Worm (Caenorhabditis elegans) whole organism, L4 larva: Measurements from ENCODE around the gene arrd-25.

ENCODE experiments used
- D1046.2 ChIP-seq: fragments of 200-800 bp; sonication (Bioruptor generic); IDR thresholded peaks from 2 replicates; pipeline ENCODE4 v1.3.6; 2022; ENCODE audit warnings: missing genetic modification characterization, missing compliant biosample characterization
- F26F4.8 ChIP-seq: fragments of 200-800 bp; sonication (Bioruptor generic); conservative IDR thresholded peaks from 2 replicates; pipeline ENCODE4 v1.3.6; 2022; ENCODE audit warnings: missing genetic modification characterization, missing compliant biosample characterization
- F44E2.7 ChIP-seq: fragments of 200-800 bp; sonication (Bioruptor generic); IDR thresholded peaks from 2 replicates; pipeline ENCODE4 v2.1.2; 2022; ENCODE audit warnings: missing genetic modification characterization, missing compliant biosample characterization
- T26A8.4 ChIP-seq: fragments of 200-800 bp; sonication (Bioruptor generic); IDR thresholded peaks from 2 replicates; pipeline ENCODE4 v1.3.6; 2022; ENCODE audit warnings: missing genetic modification characterization, missing compliant biosample characterization
- Y105C5A.15 ChIP-seq: fragments of 200-800 bp; sonication (Bioruptor generic); IDR thresholded peaks from 2 replicates; pipeline ENCODE4 v1.3.6; 2022; ENCODE audit warnings: missing genetic modification characterization, missing compliant biosample characterization
- Y5F2A.4 ChIP-seq: fragments of 200-800 bp; sonication (Bioruptor generic); optimal IDR thresholded peaks from 2 replicates; lab custom pipeline; 2018; ENCODE audit warnings: mild to moderate bottlenecking, missing genetic modification characterization, missing compliant biosample characterization
- Y75B8A.6 ChIP-seq: fragments of 200-800 bp; sonication (Bioruptor generic); IDR thresholded peaks from 2 replicates; pipeline ENCODE4 v1.3.6; 2022; ENCODE audit warnings: missing genetic modification reagents, missing genetic modification characterization, missing compliant biosample characterization
- aly-2 ChIP-seq: sonication (generic microtip); optimal IDR thresholded peaks from 2 replicates; lab custom pipeline; 2018; ENCODE audit warnings: missing biosample characterization, missing genetic modification characterization
- ceh-28 ChIP-seq: fragments of 150-350 bp; optimal IDR thresholded peaks from 2 replicates; lab custom pipeline; 2014; ENCODE audit warnings: missing biosample characterization, missing genetic modification reagents, missing genetic modification characterization
- ceh-44 ChIP-seq: fragments of 200-800 bp; sonication (Bioruptor generic); IDR thresholded peaks from 2 replicates; pipeline ENCODE4 v1.3.6; 2022; ENCODE audit warnings: missing genetic modification reagents, missing genetic modification characterization, missing compliant biosample characterization
- ceh-62 ChIP-seq: sonication (generic microtip); optimal IDR thresholded peaks from 2 replicates; lab custom pipeline; 2017; ENCODE audit warnings: missing biosample characterization, missing genetic modification characterization
- ceh-82 ChIP-seq: sonication (generic microtip); optimal IDR thresholded peaks from 2 replicates; lab custom pipeline; 2017; ENCODE audit warnings: missing biosample characterization, missing genetic modification characterization
- ces-1 ChIP-seq: fragments of 150-350 bp; sonication (generic microtip); optimal IDR thresholded peaks from 4 replicates; lab custom pipeline; 2014; ENCODE audit warnings: missing biosample characterization, missing genetic modification reagents, missing genetic modification characterization
- daf-12 ChIP-seq: fragments of 150-350 bp; optimal IDR thresholded peaks from 2 replicates; lab custom pipeline; 2014; ENCODE audit warnings: missing biosample characterization, missing genetic modification reagents, missing genetic modification characterization
- daf-8 ChIP-seq: fragments of 200-800 bp; sonication (Bioruptor generic); IDR thresholded peaks from 2 replicates; pipeline ENCODE4 v1.3.6; 2022; ENCODE audit warnings: missing genetic modification characterization, missing compliant biosample characterization
- dmd-6 ChIP-seq: fragments of 200-800 bp; sonication (Bioruptor generic); IDR thresholded peaks from 2 replicates; pipeline ENCODE4 v1.3.6; 2022; ENCODE audit warnings: missing genetic modification reagents, missing genetic modification characterization, missing compliant biosample characterization
- dmd-8 ChIP-seq: fragments of 200-800 bp; sonication (Bioruptor generic); IDR thresholded peaks from 2 replicates; pipeline ENCODE4 v1.3.6; 2022; ENCODE audit warnings: missing genetic modification characterization, missing compliant biosample characterization
- dmd-9 ChIP-seq: fragments of 200-800 bp; sonication (Bioruptor generic); IDR thresholded peaks from 2 replicates; pipeline ENCODE4 v1.3.6; 2022; ENCODE audit warnings: missing genetic modification reagents, missing genetic modification characterization, missing compliant biosample characterization
- dve-1 ChIP-seq: sonication (generic microtip); optimal IDR thresholded peaks from 2 replicates; lab custom pipeline; 2017; ENCODE audit warnings: antibody characterized with exemption, mild to moderate bottlenecking, missing genetic modification characterization, missing compliant biosample characterization; ENCODE audit not compliant: insufficient read depth
- hif-1 ChIP-seq, 2 experiments: sonication (generic microtip); optimal IDR thresholded peaks; 2 replicates each; lab custom pipeline; 2016 to 2017; ENCODE audit warnings: missing compliant biosample characterization in 2 of 2, missing genetic modification characterization in 2 of 2, missing genetic modification reagents in 2 of 2, missing genotype in 2 of 2, mild to moderate bottlenecking in 1 of 2
- hlh-11 ChIP-seq: fragments of 200-800 bp; sonication (Bioruptor generic); optimal IDR thresholded peaks from 2 replicates; lab custom pipeline; 2018; ENCODE audit warnings: mild to moderate bottlenecking, missing genetic modification characterization, missing compliant biosample characterization
- hlh-30 ChIP-seq: sonication (generic microtip); optimal IDR thresholded peaks from 2 replicates; lab custom pipeline; 2017; ENCODE audit warnings: antibody characterized with exemption, mild to moderate bottlenecking, missing genetic modification characterization, missing compliant biosample characterization; ENCODE audit not compliant: insufficient read depth
- jun-1 ChIP-seq: fragments of 150-350 bp; optimal IDR thresholded peaks from 2 replicates; lab custom pipeline; 2014; ENCODE audit warnings: missing biosample characterization, missing genetic modification reagents, missing genetic modification characterization
- lim-7 ChIP-seq: fragments of 200-800 bp; sonication (Bioruptor generic); IDR thresholded peaks from 2 replicates; pipeline ENCODE4 v1.3.6; 2022; ENCODE audit warnings: missing genetic modification characterization, missing compliant biosample characterization
- lin-1 ChIP-seq: fragments of 200-800 bp; sonication (Bioruptor generic); IDR thresholded peaks from 2 replicates; pipeline ENCODE4 v1.3.6; 2022; ENCODE audit warnings: missing genetic modification reagents, missing genetic modification characterization, missing compliant biosample characterization
- lin-29 ChIP-seq: fragments of 200-800 bp; sonication (Bioruptor generic); IDR thresholded peaks from 2 replicates; pipeline ENCODE4 v1.3.6; 2022; ENCODE audit warnings: missing genetic modification reagents, missing genetic modification characterization, missing compliant biosample characterization
- madf-5 ChIP-seq, 2 experiments: fragments of 200-800 bp; sonication (Bioruptor generic); IDR thresholded peaks; 2 replicates each; pipeline ENCODE4 v1.3.6; 2022; ENCODE audit warnings: missing compliant biosample characterization in 2 of 2, missing genetic modification characterization in 2 of 2
- madf-9 ChIP-seq: fragments of 200-800 bp; sonication (Bioruptor generic); conservative IDR thresholded peaks from 2 replicates; pipeline ENCODE4 v1.3.6; 2022; ENCODE audit warnings: missing genetic modification reagents, missing genetic modification characterization, missing compliant biosample characterization
- mdl-1 ChIP-seq, 2 experiments: fragments of 150-350 bp in 1 of 2; sonication (generic microtip) in 1 of 2; optimal IDR thresholded peaks; 2 replicates each; lab custom pipeline; 2014 to 2017; ENCODE audit warnings: missing biosample characterization in 2 of 2, missing genetic modification characterization in 2 of 2
- nhr-11 ChIP-seq: fragments of 150-350 bp; optimal IDR thresholded peaks from 2 replicates; lab custom pipeline; 2014; ENCODE audit warnings: missing biosample characterization, missing genetic modification characterization
- nhr-111 ChIP-seq: fragments of 200-800 bp; sonication (Bioruptor generic); optimal IDR thresholded peaks from 2 replicates; lab custom pipeline; 2018; ENCODE audit warnings: mild to moderate bottlenecking, missing genetic modification characterization, missing compliant biosample characterization
- nhr-25 ChIP-seq: sonication (generic microtip); optimal IDR thresholded peaks from 2 replicates; lab custom pipeline; 2017; ENCODE audit warnings: missing genetic modification characterization, mild to moderate bottlenecking, missing compliant biosample characterization, antibody characterized with exemption, moderate library complexity, borderline replicate concordance; ENCODE audit not compliant: insufficient read depth
- nhr-28 ChIP-seq: fragments of 150-350 bp; optimal IDR thresholded peaks from 2 replicates; lab custom pipeline; 2014; ENCODE audit warnings: missing biosample characterization, missing genetic modification characterization
- nhr-41 ChIP-seq: fragments of 200-800 bp; sonication (Bioruptor generic); IDR thresholded peaks from 2 replicates; pipeline ENCODE4 v1.3.6; 2022; ENCODE audit warnings: missing genetic modification reagents, missing genetic modification characterization, missing compliant biosample characterization
- nhr-76 ChIP-seq: fragments of 150-350 bp; optimal IDR thresholded peaks from 2 replicates; lab custom pipeline; 2014; ENCODE audit warnings: missing biosample characterization, missing genetic modification characterization
- nhr-77 ChIP-seq: fragments of 150-350 bp; optimal IDR thresholded peaks from 2 replicates; lab custom pipeline; 2014; ENCODE audit warnings: missing biosample characterization, missing genetic modification characterization
- php-3 ChIP-seq: fragments of 200-800 bp; sonication (Bioruptor generic); IDR thresholded peaks from 2 replicates; pipeline ENCODE4 v1.3.6; 2022; ENCODE audit warnings: missing genetic modification reagents, missing genetic modification characterization, missing compliant biosample characterization
- sdz-12 ChIP-seq: fragments of 200-800 bp; sonication (Bioruptor generic); optimal IDR thresholded peaks from 2 replicates; lab custom pipeline; 2018; ENCODE audit warnings: mild to moderate bottlenecking, missing genetic modification characterization, missing compliant biosample characterization
- set-16 ChIP-seq: fragments of 200-800 bp; sonication (Bioruptor generic); IDR thresholded peaks from 2 replicates; pipeline ENCODE4 v1.3.6; 2022; ENCODE audit warnings: missing genetic modification reagents, missing genetic modification characterization, missing compliant biosample characterization
- skn-1 ChIP-seq: fragments of 150-350 bp; optimal IDR thresholded peaks from 2 replicates; lab custom pipeline; 2014; ENCODE audit warnings: missing biosample characterization, missing genetic modification characterization
- tra-1 ChIP-seq: fragments of 200-800 bp; sonication (Bioruptor generic); IDR thresholded peaks from 2 replicates; pipeline ENCODE4 v1.3.6; 2022; ENCODE audit warnings: missing genetic modification reagents, missing genetic modification characterization, missing compliant biosample characterization
- unc-130 ChIP-seq: sonication (generic microtip); optimal IDR thresholded peaks from 2 replicates; lab custom pipeline; 2016; ENCODE audit warnings: missing genetic modification reagents, missing genetic modification characterization, missing compliant biosample characterization
- unc-62 ChIP-seq, 3 experiments: fragments of 150-350 bp in 1 of 3; sonication (generic microtip); optimal IDR thresholded peaks in 2 of 3; peaks in 1 of 3; 1 replicate in 1 of 3; 2 replicates in 2 of 3; lab custom pipeline; 2014 to 2017; ENCODE audit warnings: missing biosample characterization in 3 of 3, missing genetic modification characterization in 3 of 3, missing genetic modification reagents in 3 of 3, missing genotype in 1 of 3
- zfp-2 ChIP-seq: sonication (generic microtip); optimal IDR thresholded peaks from 2 replicates; lab custom pipeline; 2016; ENCODE audit warnings: mild to moderate bottlenecking, missing genetic modification characterization, missing compliant biosample characterization
- ztf-7 ChIP-seq: fragments of 150-350 bp; optimal IDR thresholded peaks from 2 replicates; lab custom pipeline; 2014; ENCODE audit warnings: missing biosample characterization, missing genetic modification characterization

The arrd-25 gene

DNA sequence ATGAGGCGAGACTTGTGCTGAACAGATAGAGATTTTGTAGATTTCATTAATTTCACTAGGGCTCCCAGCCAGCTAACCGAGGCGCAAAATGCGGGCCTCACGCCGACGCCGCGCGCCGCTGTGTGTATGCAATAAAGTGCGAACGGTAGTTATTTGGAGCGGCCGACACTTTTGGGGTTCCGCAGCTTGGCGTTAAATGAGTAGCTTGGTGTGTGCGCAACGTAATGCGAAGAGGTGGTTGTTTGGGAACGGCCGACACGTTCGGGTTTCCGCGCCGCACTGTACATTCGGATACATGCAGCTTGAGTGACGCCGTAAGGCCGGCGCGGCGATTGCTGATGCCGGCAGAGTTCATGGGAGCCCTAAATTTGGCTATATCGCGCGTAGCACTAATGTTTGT is 25.5 kb upstream of the arrd-25 start:
- TF ChIP-seq hlh-11 (tag; lab: Kevin White, UChicago): no peak
- no peak for TF ChIP-seq daf-12 (tag; lab: Kevin White, UChicago)
- no peak for TF ChIP-seq unc-130
- TF ChIP-seq dmd-6 (GFP tag; lab: Robert Waterston, UW): no peak
- TF ChIP-seq lin-1: no peak
- TF ChIP-seq hlh-30: no peak
- peak; percentile 43 for TF ChIP-seq set-16 (GFP tag; lab: Robert Waterston, UW)
- no peak for TF ChIP-seq Y75B8A.6 (GFP tag; lab: Robert Waterston, UW)
- TF ChIP-seq dmd-9 (GFP tag; lab: Robert Waterston, UW): 0 out of 2 replicates have a peak, but pooled peaks have one; percentile 35
- no peak for TF ChIP-seq F44E2.7 (GFP tag; lab: Robert Waterston, UW)
- TF ChIP-seq D1046.2 (GFP tag; lab: Robert Waterston, UW): 0 out of 2 replicates have a peak, but pooled peaks have one; percentile 40
- no peak for TF ChIP-seq daf-8
- TF ChIP-seq, all 104 proteins: peak for 3

DNA sequence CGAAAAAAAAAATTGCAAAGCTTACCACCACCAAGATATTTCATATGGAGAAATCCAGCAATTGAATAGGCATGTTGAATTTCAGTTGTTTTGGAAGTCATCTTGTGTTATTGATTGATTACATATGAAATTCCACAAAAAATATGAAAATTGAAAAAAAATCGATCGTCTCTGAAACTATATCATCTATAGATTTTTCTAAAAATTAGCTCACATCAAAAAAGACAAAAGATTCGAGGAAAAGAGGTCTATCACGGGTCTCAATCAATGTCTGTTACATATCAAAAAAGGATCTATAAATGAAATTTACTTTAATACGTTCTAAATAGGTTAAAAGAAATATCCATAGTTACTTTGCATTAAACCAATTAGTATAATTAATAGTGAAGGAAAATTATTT is 21.2 kb upstream of the arrd-25 start, which contains the start of gene tbc-19:
Gene tbc-19, minus strand, starts transcription at position 101 of the 400 bp plus-strand sequence.
- TF ChIP-seq nhr-41 (GFP tag; lab: Robert Waterston, UW) (no peak), zfp-2 (tag; lab: Kevin White, UChicago) (no peak), hif-1 (tag; optimal IDR thresholded peaks at IDR 0.05; lab: Kevin White, UChicago) (no peak), madf-5 (GFP tag; IDR thresholded peaks at IDR 0.05; lab: Robert Waterston, UW) (no peak), madf-9 (GFP tag; lab: Robert Waterston, UW) (no peak), ceh-28 (tag; lab: Kevin White, UChicago) (no peak), php-3 (GFP tag; lab: Robert Waterston, UW) (no peak), lim-7 (GFP tag; lab: Robert Waterston, UW) (no peak), lin-29 (no peak), Y105C5A.15 (GFP tag; lab: Robert Waterston, UW) (no peak), jun-1 (tag; lab: Kevin White, UChicago) (no peak), skn-1 (tag; lab: Kevin White, UChicago) (no peak)

DNA sequence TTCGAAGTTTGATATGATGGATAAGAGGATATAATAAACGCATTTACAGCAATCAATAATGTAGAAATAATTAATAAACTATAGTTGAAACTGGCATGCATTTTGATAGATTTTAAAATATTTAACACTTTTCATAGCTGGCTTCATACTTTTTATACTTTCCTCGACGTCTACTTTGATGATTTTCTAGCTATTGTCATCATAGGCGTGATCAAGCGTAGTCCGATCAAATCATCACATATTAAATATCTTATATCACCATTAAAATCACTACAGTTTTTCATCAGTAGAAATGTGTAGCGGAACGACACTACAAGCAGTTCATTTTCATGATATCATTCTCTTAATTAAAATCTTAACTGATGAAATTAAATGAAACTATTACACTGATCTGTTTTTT is 18.2 kb upstream of the arrd-25 start, which contains the start of gene C04C11.25:
Gene C04C11.25, minus strand, starts transcription at position 101 of the 400 bp plus-strand sequence.
- TF ChIP-seq nhr-28 (tag; lab: Kevin White, UChicago): peak; percentile 78
- TF ChIP-seq nhr-76: no peak
- TF ChIP-seq, all 104 proteins: peak for 1

DNA sequence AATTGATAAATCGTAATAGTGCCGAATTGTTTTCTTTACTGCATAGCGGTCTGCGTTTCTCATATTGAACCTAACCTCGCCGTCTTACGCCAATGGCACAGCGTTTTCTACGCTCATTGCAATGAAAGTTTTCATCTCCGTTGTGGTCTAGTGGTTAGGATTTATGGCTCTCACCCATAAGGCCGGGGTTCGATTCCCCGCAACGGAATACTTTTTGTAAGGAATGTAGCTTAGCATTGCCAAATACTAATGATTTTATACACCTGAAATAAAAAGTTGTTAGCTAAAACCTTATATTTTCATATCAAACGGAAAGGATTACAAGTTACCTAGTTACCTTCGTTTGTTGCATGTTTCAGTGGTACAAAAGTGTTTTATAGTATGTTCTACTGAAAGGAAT is 17.8 kb upstream of the arrd-25 start:
- TF ChIP-seq Y5F2A.4 (GFP tag; lab: Kevin White, UChicago) (peak; percentile 68), lim-7 (GFP tag; lab: Robert Waterston, UW) (no peak; the same call in none of the 2 replicates), nhr-11 (tag; lab: Kevin White, UChicago) (peak; percentile 79), madf-9 (GFP tag; lab: Robert Waterston, UW) (peak; percentile 36; the same call in 1 of the 2 replicates), ceh-44 (GFP tag; lab: Robert Waterston, UW) (no peak), sdz-12 (GFP tag; lab: Kevin White, UChicago) (peak; percentile 28), Y105C5A.15 (GFP tag; lab: Robert Waterston, UW) (peak; percentile 82), dmd-8 (GFP tag; lab: Robert Waterston, UW) (peak; percentile 91), tra-1 (GFP tag; lab: Robert Waterston, UW) (peak; percentile 69), ceh-62 (tag; lab: Kevin White, UChicago) (no peak), ceh-82 (no peak), dmd-6 (GFP tag; lab: Robert Waterston, UW) (peak; percentile 81), aly-2 (tag; lab: Kevin White, UChicago) (no peak), skn-1 (tag; lab: Kevin White, UChicago) (no peak), nhr-77 (tag; lab: Kevin White, UChicago) (peak; percentile 79), ces-1 (GFP tag; lab: Kevin White, UChicago) (peak; percentile 8), ztf-7 (tag; lab: Kevin White, UChicago) (peak; percentile 82), nhr-25 (peak; percentile 3), T26A8.4 (peak; percentile 83), dve-1 (tag; lab: Kevin White, UChicago) (peak; percentile 77), F26F4.8 (no peak), nhr-111 (no peak), unc-62 (GFP tag; optimal IDR thresholded peaks at IDR 0.05 in 1 of 2; lab: Kevin White, UChicago) (peak in 1 of 2 experiments; percentile 92), unc-62 (tag; optimal IDR thresholded peaks at IDR 0.05; lab: Kevin White, UChicago) (no peak), mdl-1 (tag; optimal IDR thresholded peaks at IDR 0.05; lab: Kevin White, UChicago) (peak in 1 of 2 experiments; percentile 48)
